Worm (Caenorhabditis elegans) whole organism, L4 larva: ENCODE results near the gene R11E3.19.

Experiments
- T20F7.1 ChIP-seq: fragments of 200-800 bp; sonication (Bioruptor generic); optimal IDR thresholded peaks from 2 replicates; lab custom pipeline; 2018; ENCODE audit warnings: mild to moderate bottlenecking, missing genetic modification characterization, missing compliant biosample characterization
- ama-1 ChIP-seq: fragments of 150-350 bp; optimal IDR thresholded peaks from 2 replicates; lab custom pipeline; 2014; ENCODE audit warnings: inconsistent platforms, mixed read lengths
- unc-39 ChIP-seq: sonication (generic microtip); optimal IDR thresholded peaks from 2 replicates; lab custom pipeline; 2017; ENCODE audit warnings: missing biosample characterization, missing genetic modification characterization
- vab-7 ChIP-seq: fragments of 200-800 bp; sonication (Bioruptor generic); IDR thresholded peaks from 2 replicates; pipeline ENCODE4 v1.3.6; 2022; ENCODE audit warnings: missing genetic modification reagents, missing genetic modification characterization, missing compliant biosample characterization

ce11 chrIV:4763844-4764243 is 12.1 kb downstream of the R11E3.19 start, which contains the start of gene Y17G9B.2:
- TF ChIP-seq unc-39 (tag; lab: Kevin White, UChicago) = no peak
- TF ChIP-seq T20F7.1 = no peak
- TF ChIP-seq vab-7 (GFP tag; lab: Robert Waterston, UW) = no peak
- TF ChIP-seq ama-1 = no peak
